Worm (Caenorhabditis elegans) whole organism, young adult: ENCODE results near the gene H39E20.1.

Experiments
- F52B5.7 ChIP-seq: sonication (generic microtip); optimal IDR thresholded peaks from 2 replicates; lab custom pipeline; 2016; ENCODE audit warnings: mild to moderate bottlenecking, missing genetic modification characterization, missing compliant biosample characterization
- bed-2 ChIP-seq: fragments of 200-800 bp; sonication (Bioruptor generic); IDR thresholded peaks from 2 replicates; pipeline ENCODE4 v1.3.6; 2022; ENCODE audit warnings: missing genetic modification reagents, missing genetic modification characterization, missing compliant biosample characterization
- dpff-1 ChIP-seq: sonication (generic microtip); optimal IDR thresholded peaks from 2 replicates; lab custom pipeline; 2017; ENCODE audit warnings: mild to moderate bottlenecking, missing genetic modification characterization, missing compliant biosample characterization
- mcd-1 ChIP-seq: fragments of 200-800 bp; sonication (Bioruptor generic); IDR thresholded peaks from 2 replicates; pipeline ENCODE4 v1.3.6; 2022; ENCODE audit warnings: missing genetic modification reagents, missing genetic modification characterization, missing compliant biosample characterization
- unc-62 ChIP-seq: fragments of 150-350 bp; optimal IDR thresholded peaks from 2 replicates; lab custom pipeline; 2014; ENCODE audit warnings: missing biosample characterization, missing genetic modification reagents, missing genetic modification characterization

DNA sequence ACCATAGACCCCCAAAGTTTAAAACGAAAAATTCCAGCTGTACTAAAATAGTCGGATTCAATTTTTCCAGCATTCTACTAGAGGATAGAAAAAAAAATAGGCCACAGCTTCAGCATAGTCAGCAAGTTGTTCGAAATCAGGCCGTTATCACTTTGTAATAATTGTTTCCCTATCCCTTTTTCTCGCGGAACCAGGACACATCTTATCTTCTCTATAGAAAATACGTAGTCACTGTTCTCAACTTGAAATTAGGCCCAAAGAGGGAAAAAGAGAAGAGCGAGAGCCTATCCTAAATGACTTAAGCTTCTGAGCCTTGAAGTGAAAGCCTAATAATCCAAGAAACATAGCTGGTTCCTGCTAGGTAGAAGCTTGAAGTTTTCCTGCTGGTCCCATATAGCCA, 48.3 kb upstream of the H39E20.1 start:
- no peak for TF ChIP-seq mcd-1 (GFP tag; lab: Robert Waterston, UW)
- no peak for TF ChIP-seq unc-62 (GFP tag; lab: Kevin White, UChicago)
- no peak for TF ChIP-seq bed-2 (GFP tag; lab: Robert Waterston, UW)
- TF ChIP-seq F52B5.7 (tag; lab: Kevin White, UChicago): no peak
- no peak for TF ChIP-seq dpff-1 (tag; lab: Kevin White, UChicago)
